Worm (Caenorhabditis elegans): ENCODE data around the gene ZK180.8.

DNA sequence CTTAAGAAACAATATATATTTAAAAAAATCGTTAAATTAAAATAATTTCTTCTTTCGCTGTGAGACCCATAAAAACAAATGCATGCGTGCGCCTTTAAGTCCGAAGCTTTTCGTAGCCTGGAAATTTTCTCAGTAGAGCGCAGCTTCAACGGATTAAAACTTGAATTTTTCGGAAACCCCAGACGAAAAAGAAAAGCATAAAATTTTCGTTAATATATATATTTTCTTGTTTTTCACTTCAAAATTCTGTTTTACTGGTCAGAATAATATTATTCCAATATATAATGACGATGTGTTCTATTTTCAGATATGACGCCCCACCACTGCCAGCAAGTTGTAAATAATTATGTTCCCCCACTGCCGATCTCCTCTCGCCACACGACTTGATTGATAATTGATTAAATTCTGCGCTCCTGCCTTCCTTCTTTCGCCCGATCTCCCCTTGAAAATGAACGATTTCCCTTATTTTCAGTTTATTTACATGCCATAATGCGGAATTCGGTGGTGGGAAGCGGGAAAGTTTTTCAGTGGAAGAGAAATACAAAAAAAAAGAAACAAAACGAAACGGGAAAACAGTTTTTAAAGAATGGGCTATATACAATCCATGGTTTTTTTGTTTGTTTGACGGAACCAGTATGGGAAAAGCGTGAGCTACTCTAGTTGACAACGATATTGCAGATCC lies 43.3 kb downstream of the ZK180.8 start:
- no peak for TF ChIP-seq lin-39 (tag; optimal IDR thresholded peaks at IDR 0.05)
- TF ChIP-seq ama-1 (optimal IDR thresholded peaks at IDR 0.05) = peak; percentile 97
- TF ChIP-seq zag-1 (tag; optimal IDR thresholded peaks at IDR 0.05) = no peak
- peak; percentile 27 for TF ChIP-seq C34F6.9 (tag; optimal IDR thresholded peaks at IDR 0.05)
- peak; percentile 36 for TF ChIP-seq sem-4 (tag; optimal IDR thresholded peaks at IDR 0.05)
- no peak for TF ChIP-seq ztf-11 (tag; optimal IDR thresholded peaks at IDR 0.05)

All from whole organism, L2 larva.